Worm (Caenorhabditis elegans) whole organism, young adult: ENCODE measurements around the gene spd-3.

Experiments used
- B0035.1 ChIP-seq: sonication (generic microtip); optimal IDR thresholded peaks from 2 replicates; lab custom pipeline; 2016; ENCODE audit warnings: missing genetic modification characterization, mild to moderate bottlenecking, missing compliant biosample characterization, missing genotype, missing genetic modification reagents
- C17E4.6 ChIP-seq: fragments of 200-800 bp; sonication (Bioruptor generic); IDR thresholded peaks from 2 replicates; pipeline ENCODE4 v1.3.6; 2022; ENCODE audit warnings: missing genetic modification reagents, missing genetic modification characterization, missing compliant biosample characterization
- F37B4.10 ChIP-seq: fragments of 200-800 bp; sonication (Bioruptor generic); IDR thresholded peaks from 2 replicates; pipeline ENCODE4 v1.3.6; 2022; ENCODE audit warnings: missing genetic modification characterization, missing compliant biosample characterization
- F49E8.2 ChIP-seq: sonication (generic microtip); optimal IDR thresholded peaks from 3 replicates; lab custom pipeline; 2017; ENCODE audit warnings: missing genetic modification characterization, mild to moderate bottlenecking, missing compliant biosample characterization, antibody characterized with exemption, moderate library complexity; ENCODE audit not compliant: insufficient read depth
- F52B5.7 ChIP-seq: sonication (generic microtip); optimal IDR thresholded peaks from 2 replicates; lab custom pipeline; 2016; ENCODE audit warnings: mild to moderate bottlenecking, missing genetic modification characterization, missing compliant biosample characterization
- F55B11.4 ChIP-seq: sonication (generic microtip); optimal IDR thresholded peaks from 2 replicates; lab custom pipeline; 2016; ENCODE audit warnings: missing compliant biosample characterization, missing genetic modification characterization, borderline replicate concordance; ENCODE audit not compliant: insufficient read depth
- K12H6.12 ChIP-seq: fragments of 200-800 bp; sonication (Bioruptor generic); optimal IDR thresholded peaks from 2 replicates; lab custom pipeline; 2018; ENCODE audit warnings: mild to moderate bottlenecking, missing genetic modification characterization, missing compliant biosample characterization
- T07F8.4 ChIP-seq: sonication (generic microtip); optimal IDR thresholded peaks from 2 replicates; lab custom pipeline; 2016; ENCODE audit warnings: mild to moderate bottlenecking, missing genetic modification characterization, moderate library complexity, missing compliant biosample characterization
- T26A5.8 ChIP-seq: sonication (generic microtip); optimal IDR thresholded peaks from 2 replicates; lab custom pipeline; 2016; ENCODE audit warnings: missing genetic modification characterization, missing compliant biosample characterization
- Y53F4B.3 ChIP-seq: fragments of 200-800 bp; sonication (Bioruptor generic); IDR thresholded peaks from 2 replicates; pipeline ENCODE4 v1.3.6; 2022; ENCODE audit warnings: missing genetic modification reagents, missing genetic modification characterization, missing compliant biosample characterization
- ama-1 ChIP-seq, 3 experiments: fragments of 150-350 bp in 1 of 3; sonication (generic microtip) in 2 of 3; optimal IDR thresholded peaks; 2 replicates each; lab custom pipeline; 2014 to 2018; ENCODE audit warnings: missing biosample characterization in 2 of 3, missing genetic modification characterization in 2 of 3, missing genetic modification reagents in 2 of 3
- aptf-2 ChIP-seq: fragments of 200-800 bp; sonication (Bioruptor generic); conservative IDR thresholded peaks from 2 replicates; pipeline ENCODE4 v1.3.6; 2022; ENCODE audit warnings: missing genetic modification reagents, missing genetic modification characterization, missing compliant biosample characterization
- atf-7 ChIP-seq: sonication (generic microtip); optimal IDR thresholded peaks from 2 replicates; lab custom pipeline; 2017; ENCODE audit warnings: mild to moderate bottlenecking, missing genetic modification characterization, missing compliant biosample characterization
- athp-1 ChIP-seq: sonication (generic microtip); optimal IDR thresholded peaks from 2 replicates; lab custom pipeline; 2017; ENCODE audit warnings: mild to moderate bottlenecking, missing genetic modification characterization, missing compliant biosample characterization
- bed-1 ChIP-seq: fragments of 200-800 bp; sonication (Bioruptor generic); IDR thresholded peaks from 2 replicates; pipeline ENCODE4 v1.3.6; 2022; ENCODE audit warnings: missing genetic modification reagents, missing genetic modification characterization, missing compliant biosample characterization
- cebp-1 ChIP-seq, 2 experiments: fragments of 200-800 bp in 1 of 2; sonication (Bioruptor generic) in 1 of 2; sonication (generic microtip) in 1 of 2; IDR thresholded peaks in 1 of 2; optimal IDR thresholded peaks in 1 of 2; 2 replicates each; pipeline versions ENCODE4 v1.3.6 to Lab custom; 2017 to 2022; ENCODE audit warnings: missing compliant biosample characterization in 2 of 2, missing genetic modification characterization in 2 of 2, mild to moderate bottlenecking in 1 of 2, missing genetic modification reagents in 1 of 2, moderate library complexity in 1 of 2
- ceh-100 ChIP-seq: fragments of 200-800 bp; sonication (Bioruptor generic); IDR thresholded peaks from 2 replicates; pipeline ENCODE4 v1.3.6; 2022; ENCODE audit warnings: missing genetic modification reagents, missing genetic modification characterization, missing compliant biosample characterization
- ceh-91 ChIP-seq: fragments of 200-800 bp; sonication (Bioruptor generic); IDR thresholded peaks from 2 replicates; pipeline ENCODE4 v1.3.6; 2022; ENCODE audit warnings: missing genetic modification reagents, missing genetic modification characterization, missing compliant biosample characterization
- dox-1 ChIP-seq: fragments of 200-800 bp; sonication (Bioruptor generic); IDR thresholded peaks from 2 replicates; pipeline ENCODE4 v1.3.6; 2022; ENCODE audit warnings: missing genetic modification reagents, missing genetic modification characterization, missing compliant biosample characterization
- efl-1 ChIP-seq: fragments of 150-350 bp; optimal IDR thresholded peaks from 2 replicates; lab custom pipeline; 2014; ENCODE audit warnings: missing biosample characterization, missing genetic modification reagents, missing genetic modification characterization
- egrh-3 ChIP-seq: fragments of 200-800 bp; sonication (Bioruptor generic); IDR thresholded peaks from 2 replicates; pipeline ENCODE4 v1.3.6; 2022; ENCODE audit warnings: missing genetic modification reagents, missing genetic modification characterization, missing compliant biosample characterization
- ets-4 ChIP-seq: fragments of 200-800 bp; sonication (Bioruptor generic); optimal IDR thresholded peaks from 2 replicates; lab custom pipeline; 2018; ENCODE audit warnings: mild to moderate bottlenecking, missing genetic modification characterization, missing compliant biosample characterization
- fkh-3 ChIP-seq: sonication (generic microtip); optimal IDR thresholded peaks from 2 replicates; lab custom pipeline; 2016; ENCODE audit warnings: mild to moderate bottlenecking, missing genetic modification characterization, missing compliant biosample characterization
- hmg-1.2 ChIP-seq: fragments of 200-800 bp; sonication (Bioruptor generic); IDR thresholded peaks from 2 replicates; pipeline ENCODE4 v1.3.6; 2022; ENCODE audit warnings: missing genetic modification reagents, missing genetic modification characterization, missing compliant biosample characterization
- hrde-1 ChIP-seq: sonication (generic microtip); optimal IDR thresholded peaks from 2 replicates; lab custom pipeline; 2016; ENCODE audit warnings: missing genetic modification characterization, mild to moderate bottlenecking, missing compliant biosample characterization, moderate library complexity, missing genotype, missing genetic modification reagents, borderline replicate concordance
- hsf-1 ChIP-seq: fragments of 200-800 bp; sonication (Bioruptor generic); IDR thresholded peaks from 2 replicates; pipeline ENCODE4 v1.3.6; 2022; ENCODE audit warnings: missing genetic modification reagents, missing genetic modification characterization, missing compliant biosample characterization
- let-526 ChIP-seq: fragments of 200-800 bp; sonication (Bioruptor generic); IDR thresholded peaks from 2 replicates; pipeline ENCODE4 v1.3.6; 2022; ENCODE audit warnings: missing genetic modification reagents, missing genetic modification characterization, missing compliant biosample characterization
- let-607 ChIP-seq, 2 experiments: fragments of 200-800 bp in 1 of 2; sonication (Bioruptor generic) in 1 of 2; sonication (generic microtip) in 1 of 2; optimal IDR thresholded peaks; 2 replicates each; lab custom pipeline; 2016 to 2018; ENCODE audit warnings: mild to moderate bottlenecking in 2 of 2, missing compliant biosample characterization in 2 of 2, missing genetic modification characterization in 2 of 2, moderate library complexity in 2 of 2, missing genotype in 1 of 2
- lin-26 ChIP-seq: fragments of 200-800 bp; sonication (Bioruptor generic); IDR thresholded peaks from 2 replicates; pipeline ENCODE4 v1.3.6; 2022; ENCODE audit warnings: missing genetic modification reagents, missing genetic modification characterization, missing compliant biosample characterization
- lin-54 ChIP-seq: fragments of 200-800 bp; sonication (Bioruptor generic); optimal IDR thresholded peaks from 2 replicates; lab custom pipeline; 2018; ENCODE audit warnings: mild to moderate bottlenecking, missing genetic modification characterization, missing compliant biosample characterization
- madf-10 ChIP-seq: sonication (generic microtip); optimal IDR thresholded peaks from 2 replicates; lab custom pipeline; 2016; ENCODE audit warnings: mild to moderate bottlenecking, missing genetic modification characterization, missing compliant biosample characterization
- mcd-1 ChIP-seq: fragments of 200-800 bp; sonication (Bioruptor generic); IDR thresholded peaks from 2 replicates; pipeline ENCODE4 v1.3.6; 2022; ENCODE audit warnings: missing genetic modification reagents, missing genetic modification characterization, missing compliant biosample characterization
- nfya-1 ChIP-seq: sonication (generic microtip); optimal IDR thresholded peaks from 2 replicates; lab custom pipeline; 2017; ENCODE audit warnings: antibody characterized with exemption, missing compliant biosample characterization, missing genetic modification characterization, borderline replicate concordance; ENCODE audit not compliant: insufficient read depth
- nhr-179 ChIP-seq: sonication (generic microtip); optimal IDR thresholded peaks from 2 replicates; lab custom pipeline; 2016; ENCODE audit warnings: mild to moderate bottlenecking, missing genetic modification characterization, missing compliant biosample characterization
- pbrm-1 ChIP-seq: fragments of 200-800 bp; sonication (Bioruptor generic); IDR thresholded peaks from 2 replicates; pipeline ENCODE4 v1.3.6; 2022; ENCODE audit warnings: missing genetic modification reagents, missing genetic modification characterization, missing compliant biosample characterization
- rec-8 ChIP-seq, 2 experiments: sonication (generic microtip); optimal IDR thresholded peaks; 2 replicates each; lab custom pipeline; 2016; ENCODE audit warnings: mild to moderate bottlenecking in 2 of 2, missing genetic modification characterization in 2 of 2, missing genetic modification reagents in 2 of 2, missing genotype in 2 of 2, missing biosample characterization in 1 of 2, missing compliant biosample characterization in 1 of 2, moderate library complexity in 1 of 2
- repo-1 ChIP-seq: sonication (generic microtip); optimal IDR thresholded peaks from 2 replicates; lab custom pipeline; 2017; ENCODE audit warnings: mild to moderate bottlenecking, missing genetic modification characterization, missing compliant biosample characterization
- sea-2 ChIP-seq: fragments of 200-800 bp; sonication (Bioruptor generic); IDR thresholded peaks from 2 replicates; pipeline ENCODE4 v1.3.6; 2022; ENCODE audit warnings: missing genetic modification characterization, missing compliant biosample characterization
- snpc-4 ChIP-seq, 5 experiments: fragments of 150-350 bp in 1 of 5; sonication (generic microtip) in 4 of 5; optimal IDR thresholded peaks; 2 replicates each; lab custom pipeline; 2014 to 2018; ENCODE audit warnings: missing genetic modification characterization in 5 of 5, missing biosample characterization in 3 of 5, antibody characterized with exemption in 2 of 5, mild to moderate bottlenecking in 2 of 5, missing compliant biosample characterization in 2 of 5, missing genotype in 2 of 5, moderate library complexity in 2 of 5, missing genetic modification reagents in 1 of 5
- somi-1 ChIP-seq: fragments of 200-800 bp; sonication (Bioruptor generic); optimal IDR thresholded peaks from 2 replicates; lab custom pipeline; 2018; ENCODE audit warnings: mild to moderate bottlenecking, missing genetic modification characterization, missing compliant biosample characterization
- zim-3 ChIP-seq: sonication (generic microtip); optimal IDR thresholded peaks from 2 replicates; lab custom pipeline; 2017; ENCODE audit warnings: mild to moderate bottlenecking, missing genetic modification characterization, moderate library complexity, missing compliant biosample characterization
- ztf-26 ChIP-seq: sonication (generic microtip); optimal IDR thresholded peaks from 2 replicates; lab custom pipeline; 2017; ENCODE audit warnings: missing genetic modification characterization, missing compliant biosample characterization

spd-3 gene

DNA sequence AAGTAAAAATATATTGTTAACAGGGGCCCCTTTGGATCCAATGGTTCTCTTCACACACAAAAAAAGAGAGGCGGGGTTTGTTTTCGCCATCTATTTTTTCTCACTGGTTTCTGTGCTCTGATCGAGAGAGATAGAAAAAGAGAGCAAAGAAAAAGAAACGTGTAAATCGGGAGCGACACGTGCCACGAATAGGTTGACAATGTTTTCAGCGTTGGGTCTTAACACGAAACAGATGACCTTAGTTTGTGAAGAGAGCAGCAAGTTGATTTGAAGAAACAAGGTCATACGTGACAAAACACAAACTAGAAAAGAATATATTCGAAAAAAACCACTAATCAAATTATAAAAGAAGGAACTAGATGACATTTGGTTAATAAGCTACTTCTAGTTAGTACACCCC is 14.0 kb upstream of the spd-3 start, which contains the start of gene lin-45:
Gene lin-45, minus strand, starts transcription at position 82 of the 400 bp plus-strand sequence.
- TF ChIP-seq nfya-1 (tag; lab: Kevin White, UChicago): no peak
- no peak for TF ChIP-seq F49E8.2 (tag; lab: Kevin White, UChicago)
- TF ChIP-seq F55B11.4 (tag; lab: Kevin White, UChicago): no peak
- TF ChIP-seq fkh-3 (tag; lab: Kevin White, UChicago): no peak
- no peak for TF ChIP-seq nhr-179
- no peak for TF ChIP-seq atf-7 (tag; lab: Kevin White, UChicago)
- no peak for TF ChIP-seq rec-8 (tag; optimal IDR thresholded peaks at IDR 0.05; lab: Kevin White, UChicago)
- no peak for TF ChIP-seq madf-10 (tag; lab: Kevin White, UChicago)
- TF ChIP-seq ceh-100 (GFP tag; lab: Robert Waterston, UW): no peak
- TF ChIP-seq T07F8.4 (tag; lab: Kevin White, UChicago): no peak
- no peak for TF ChIP-seq mcd-1
- TF ChIP-seq, all 124 proteins: peak for 0

- TF ChIP-seq let-526 (GFP tag; lab: Robert Waterston, UW) (no peak), F52B5.7 (tag; lab: Kevin White, UChicago) (no peak), C17E4.6 (no peak), F37B4.10 (no peak), dox-1 (GFP tag; lab: Robert Waterston, UW) (no peak), sea-2 (GFP tag; lab: Robert Waterston, UW) (no peak), lin-26 (GFP tag; lab: Robert Waterston, UW) (no peak), ztf-26 (no peak), zim-3 (tag; lab: Kevin White, UChicago) (no peak), repo-1 (tag; lab: Kevin White, UChicago) (no peak), efl-1 (no peak), bed-1 (GFP tag; lab: Robert Waterston, UW) (no peak)
Observed at ce11 chrIV:6750117-6750516, 12.4 kb upstream of the spd-3 start.

- no peak for TF ChIP-seq pbrm-1
- peak; percentile 41; the same call in 1 of the 2 replicates for TF ChIP-seq hsf-1
- TF ChIP-seq somi-1: peak; percentile 60
- no peak for TF ChIP-seq cebp-1 (GFP tag; IDR thresholded peaks at IDR 0.05; lab: Robert Waterston, UW)
- TF ChIP-seq cebp-1 (tag; optimal IDR thresholded peaks at IDR 0.05; lab: Kevin White, UChicago): peak; percentile 54
- peak; percentile 27 for TF ChIP-seq K12H6.12 (tag; lab: Kevin White, UChicago)
- no peak for TF ChIP-seq let-607 (tag; optimal IDR thresholded peaks at IDR 0.05; lab: Kevin White, UChicago)
Observed at ce11 chrIV:6751213-6751612, 11.3 kb upstream of the spd-3 start.

- TF ChIP-seq snpc-4 (GFP tag; optimal IDR thresholded peaks at IDR 0.05; lab: Kevin White, UChicago) (peak; percentile 84), snpc-4 (tag; optimal IDR thresholded peaks at IDR 0.05; lab: Kevin White, UChicago) (peak; percentile 80 to 92 (median 85)), egrh-3 (peak; percentile 80), F37B4.10 (no peak), hmg-1.2 (GFP tag; lab: Robert Waterston, UW) (peak; percentile 87), aptf-2 (GFP tag; lab: Robert Waterston, UW) (0 out of 2 replicates have a peak, but pooled peaks have one; percentile 67), ceh-91 (peak; percentile 94), Y53F4B.3 (no peak; the same call in 1 of the 2 replicates), ztf-26 (no peak), F49E8.2 (tag; lab: Kevin White, UChicago) (peak; percentile 80), hrde-1 (tag; lab: Kevin White, UChicago) (peak; percentile 55), somi-1 (peak; percentile 11), ama-1 (optimal IDR thresholded peaks at IDR 0.05; lab: Kevin White, UChicago) (no peak), ama-1 (GFP tag; optimal IDR thresholded peaks at IDR 0.05; lab: Kevin White, UChicago) (peak in 1 of 2 experiments; percentile 39), lin-54 (GFP tag; lab: Kevin White, UChicago) (peak; percentile 93), athp-1 (tag; lab: Kevin White, UChicago) (peak; percentile 92), ets-4 (peak; percentile 28), B0035.1 (no peak), T26A5.8 (tag; lab: Kevin White, UChicago) (no peak), sea-2 (GFP tag; lab: Robert Waterston, UW) (no peak)
Observed at ce11 chrIV:6756374-6756773, 6.1 kb upstream of the spd-3 start.
